Fruit fly (Drosophila melanogaster) whole organism, embryonic: ENCODE measurements around the gene CG11178.
A peak's percentile ranks its signal among the peaks of the same experiment; 100 is the strongest.

Experiments
- BtbVII ChIP-seq: fragments of 200-800 bp; sonication (Bioruptor generic); optimal IDR thresholded peaks from 3 replicates; lab custom pipeline; 2017; ENCODE audit warnings: missing biosample characterization, mild to moderate bottlenecking, missing genetic modification characterization
- CG10209 ChIP-seq: fragments of 200-800 bp; sonication (Bioruptor generic); optimal IDR thresholded peaks from 3 replicates; lab custom pipeline; 2017; ENCODE audit warnings: missing biosample characterization, mild to moderate bottlenecking, missing genetic modification characterization, missing genetic modification reagents
- CG12071 ChIP-seq: fragments of 200-800 bp; sonication (Bioruptor generic); optimal IDR thresholded peaks from 3 replicates; lab custom pipeline; 2018; ENCODE audit warnings: missing biosample characterization, mild to moderate bottlenecking, missing genetic modification characterization
- CG15514 ChIP-seq: fragments of 200-800 bp; sonication (Bioruptor generic); optimal IDR thresholded peaks from 3 replicates; lab custom pipeline; 2017; ENCODE audit warnings: missing biosample characterization, missing genetic modification characterization, mild to moderate bottlenecking, moderate library complexity, missing genetic modification reagents
- CG15696 ChIP-seq: fragments of 200-800 bp; sonication (Bioruptor generic); optimal IDR thresholded peaks from 2 replicates; lab custom pipeline; 2019; ENCODE audit warnings: missing biosample characterization, mild to moderate bottlenecking, missing genetic modification characterization, moderate library complexity
- CG16863 ChIP-seq: fragments of 200-800 bp; sonication (Bioruptor generic); optimal IDR thresholded peaks from 3 replicates; lab custom pipeline; 2016; ENCODE audit warnings: missing biosample characterization, missing genetic modification characterization
- CG17359 ChIP-seq: fragments of 200-800 bp; sonication (Bioruptor generic); optimal IDR thresholded peaks from 3 replicates; lab custom pipeline; 2018; ENCODE audit warnings: missing biosample characterization, mild to moderate bottlenecking, missing genetic modification characterization, moderate library complexity
- CG18599 ChIP-seq: fragments of 200-800 bp; sonication (Bioruptor generic); optimal IDR thresholded peaks from 3 replicates; lab custom pipeline; 2017; ENCODE audit warnings: missing biosample characterization, missing genetic modification characterization, mild to moderate bottlenecking, moderate library complexity, missing genetic modification reagents
- CG2116 ChIP-seq: fragments of 200-800 bp; sonication (Bioruptor generic); optimal IDR thresholded peaks from 3 replicates; lab custom pipeline; 2018; ENCODE audit warnings: missing biosample characterization, mild to moderate bottlenecking, missing genetic modification characterization
- CG31441 ChIP-seq: fragments of 200-800 bp; sonication (Bioruptor generic); IDR thresholded peaks from 2 replicates; pipeline ENCODE4 v1.3.6; 2022; ENCODE audit warnings: missing biosample characterization, missing genetic modification characterization
- CG34376 ChIP-seq: fragments of 200-800 bp; sonication (Bioruptor generic); optimal IDR thresholded peaks from 2 replicates; lab custom pipeline; 2018; ENCODE audit warnings: missing biosample characterization, mild to moderate bottlenecking, missing genetic modification characterization
- CG4360 ChIP-seq: fragments of 200-800 bp; sonication (Bioruptor generic); IDR thresholded peaks from 2 replicates; pipeline ENCODE4 v1.3.6; 2022; ENCODE audit warnings: missing biosample characterization, missing genetic modification characterization
- CG6254 ChIP-seq: fragments of 200-800 bp; sonication (Bioruptor generic); optimal IDR thresholded peaks from 3 replicates; lab custom pipeline; 2017; ENCODE audit warnings: mild to moderate bottlenecking, missing biosample characterization, missing genetic modification reagents, missing genetic modification characterization
- CG6272 ChIP-seq: fragments of 200-800 bp; sonication (Bioruptor generic); IDR thresholded peaks from 2 replicates; pipeline ENCODE4 v1.3.6; 2022; ENCODE audit warnings: missing biosample characterization, missing genetic modification characterization
- CG8281 ChIP-seq: fragments of 200-800 bp; sonication (Bioruptor generic); optimal IDR thresholded peaks from 2 replicates; lab custom pipeline; 2018; ENCODE audit warnings: missing biosample characterization, mild to moderate bottlenecking, missing genetic modification characterization, moderate library complexity
- CG9215 ChIP-seq: fragments of 200-800 bp; sonication (Bioruptor generic); IDR thresholded peaks from 2 replicates; pipeline ENCODE4 v1.3.6; 2022; ENCODE audit warnings: missing biosample characterization, missing genetic modification characterization
- CG9437 ChIP-seq: fragments of 200-800 bp; sonication (Bioruptor generic); optimal IDR thresholded peaks from 2 replicates; lab custom pipeline; 2018; ENCODE audit warnings: missing biosample characterization, mild to moderate bottlenecking, missing genetic modification characterization
- Camta ChIP-seq: fragments of 200-800 bp; sonication (Bioruptor generic); optimal IDR thresholded peaks from 2 replicates; lab custom pipeline; 2016; ENCODE audit warnings: missing biosample characterization, missing genetic modification characterization
- Dbx ChIP-seq: fragments of 200-800 bp; sonication (Bioruptor generic); IDR thresholded peaks from 3 replicates; pipeline ENCODE4 v1.3.6; 2022; ENCODE audit warnings: missing biosample characterization, missing genetic modification characterization
- Deaf1 ChIP-seq: fragments of 200-800 bp; optimal IDR thresholded peaks from 3 replicates; lab custom pipeline; 2019; ENCODE audit warnings: missing biosample characterization, mild to moderate bottlenecking, missing genetic modification characterization, moderate library complexity
- Doc3 ChIP-seq: fragments of 200-800 bp; sonication (Bioruptor generic); IDR thresholded peaks from 3 replicates; pipeline ENCODE4 v1.3.6; 2022; ENCODE audit warnings: missing biosample characterization, missing genetic modification characterization; ENCODE audit not compliant: partially characterized antibody
- Ets65A ChIP-seq: fragments of 200-800 bp; sonication (Bioruptor generic); peaks from one replicate; lab custom pipeline; 2016; ENCODE audit warnings: missing biosample characterization, missing genetic modification characterization
- HmgZ ChIP-seq: fragments of 200-800 bp; sonication (Bioruptor generic); optimal IDR thresholded peaks from 2 replicates; lab custom pipeline; 2018; ENCODE audit warnings: missing biosample characterization, mild to moderate bottlenecking, missing genetic modification characterization
- Hsf ChIP-seq: fragments of 200-800 bp; sonication (Bioruptor generic); optimal IDR thresholded peaks from 3 replicates; lab custom pipeline; 2016; ENCODE audit warnings: missing biosample characterization, missing genetic modification characterization
- Lim3 ChIP-seq: fragments of 200-800 bp; sonication (Bioruptor generic); IDR thresholded peaks from 2 replicates; pipeline ENCODE4 v1.3.6; 2022; ENCODE audit warnings: missing biosample characterization, missing genetic modification characterization
- Med ChIP-seq: fragments of 200-800 bp; sonication (Bioruptor generic); peaks from one replicate; lab custom pipeline; 2016; ENCODE audit warnings: missing biosample characterization, missing genetic modification characterization, mild to moderate bottlenecking, inconsistent platforms, moderate library complexity
- Meics ChIP-seq: fragments of 200-800 bp; sonication (Bioruptor generic); optimal IDR thresholded peaks from 2 replicates; lab custom pipeline; 2017; ENCODE audit warnings: missing biosample characterization, mild to moderate bottlenecking, missing genetic modification characterization
- Pdp1 ChIP-seq, 2 experiments: fragments of 200-800 bp; sonication (Bioruptor generic); optimal IDR thresholded peaks; 3 replicates each; lab custom pipeline; 2016; ENCODE audit warnings: missing biosample characterization in 2 of 2, missing genetic modification characterization in 2 of 2, mild to moderate bottlenecking in 1 of 2, moderate library complexity in 1 of 2
- Poxn ChIP-seq: fragments of 200-800 bp; sonication (Bioruptor generic); IDR thresholded peaks from 2 replicates; pipeline ENCODE4 v1.3.6; 2022; ENCODE audit warnings: missing biosample characterization, missing genetic modification characterization
- croc ChIP-seq: fragments of 200-800 bp; sonication (Bioruptor generic); conservative IDR thresholded peaks from 3 replicates; pipeline ENCODE4 v1.3.6; 2022; ENCODE audit warnings: missing biosample characterization, missing genetic modification characterization
- exex ChIP-seq: fragments of 200-800 bp; sonication (Bioruptor generic); optimal IDR thresholded peaks from 4 replicates; lab custom pipeline; 2018; ENCODE audit warnings: missing biosample characterization, mild to moderate bottlenecking, missing genetic modification characterization, moderate library complexity
- fd102C ChIP-seq: fragments of 200-800 bp; sonication (Bioruptor generic); optimal IDR thresholded peaks from 2 replicates; lab custom pipeline; 2018; ENCODE audit warnings: missing biosample characterization, mild to moderate bottlenecking, missing genetic modification characterization, moderate library complexity
- her ChIP-seq: fragments of 200-800 bp; sonication (Bioruptor generic); optimal IDR thresholded peaks from 2 replicates; lab custom pipeline; 2016; ENCODE audit warnings: missing biosample characterization, missing genetic modification characterization
- kay ChIP-seq: fragments of 200-800 bp; sonication (Bioruptor generic); optimal IDR thresholded peaks from 2 replicates; lab custom pipeline; 2016; ENCODE audit warnings: missing biosample characterization, missing genetic modification characterization
- odd ChIP-seq: fragments of 200-800 bp; sonication (Bioruptor generic); optimal IDR thresholded peaks from 2 replicates; lab custom pipeline; 2017; ENCODE audit warnings: missing biosample characterization, mild to moderate bottlenecking, missing genetic modification characterization
- row ChIP-seq: fragments of 200-800 bp; sonication (Bioruptor generic); IDR thresholded peaks from 3 replicates; pipeline ENCODE4 v1.3.6; 2022; ENCODE audit warnings: missing biosample characterization, missing genetic modification characterization
- sens ChIP-seq: fragments of 200-800 bp; sonication (Bioruptor generic); peaks from one replicate; lab custom pipeline; 2016; ENCODE audit warnings: missing biosample characterization, missing genetic modification characterization
- sima ChIP-seq: fragments of 200-800 bp; sonication (Bioruptor generic); optimal IDR thresholded peaks from 2 replicates; lab custom pipeline; 2016; ENCODE audit warnings: missing biosample characterization, missing genetic modification characterization
- slbo ChIP-seq: fragments of 200-800 bp; sonication (Bioruptor generic); IDR thresholded peaks from 2 replicates; pipeline ENCODE4 v1.3.6; 2022; ENCODE audit warnings: missing biosample characterization, missing genetic modification characterization
- sug ChIP-seq: fragments of 200-800 bp; optimal IDR thresholded peaks from 2 replicates; lab custom pipeline; 2019; ENCODE audit warnings: missing biosample characterization, mild to moderate bottlenecking, missing genetic modification characterization, moderate library complexity
- vvl ChIP-seq: fragments of 200-800 bp; sonication (Bioruptor generic); IDR thresholded peaks from 2 replicates; pipeline ENCODE4 v1.3.6; 2022; ENCODE audit warnings: missing biosample characterization, missing genetic modification characterization

CG11178 gene

dm6 chrX:13646175-13646574, 40.7 kb downstream of the CG11178 start (continued):
- TF ChIP-seq Med (GFP tag; lab: Kevin White, UChicago), result peak; percentile 48
- TF ChIP-seq kay (GFP tag; lab: Kevin White, UChicago), result no peak
- TF ChIP-seq Meics (GFP tag; lab: Kevin White, UChicago), result no peak
- peak; percentile 21 for TF ChIP-seq sens (GFP tag; lab: Kevin White, UChicago)
- TF ChIP-seq CG18599 (GFP tag; lab: Kevin White, UChicago), result peak; percentile 19
- no peak for TF ChIP-seq CG9215 (GFP tag; lab: Robert Waterston, UW)
- no peak for TF ChIP-seq fd102C (GFP tag; lab: Kevin White, UChicago)
- no peak for TF ChIP-seq CG8281 (tag; lab: Kevin White, UChicago)
- no peak for TF ChIP-seq CG6272 (GFP tag; lab: Robert Waterston, UW)
- TF ChIP-seq CG34376 (GFP tag; lab: Kevin White, UChicago), result peak; percentile 71
- TF ChIP-seq CG15696 (tag; lab: Kevin White, UChicago), result no peak
- TF ChIP-seq CG6254 (GFP tag; lab: Kevin White, UChicago), result no peak
- no peak for TF ChIP-seq slbo (GFP tag; lab: Robert Waterston, UW)
- TF ChIP-seq Pdp1 (GFP tag; optimal IDR thresholded peaks at IDR 0.05; lab: Kevin White, UChicago), result peak in 1 of 2 experiments; percentile 11
- no peak for TF ChIP-seq CG2116 (GFP tag; lab: Kevin White, UChicago)
- no peak for TF ChIP-seq Lim3 (GFP tag; lab: Robert Waterston, UW)
- TF ChIP-seq exex (tag; lab: Kevin White, UChicago), result peak; percentile 90
- peak; percentile 61 for TF ChIP-seq sug
- TF ChIP-seq, all 482 proteins: peak for 8

DNA sequence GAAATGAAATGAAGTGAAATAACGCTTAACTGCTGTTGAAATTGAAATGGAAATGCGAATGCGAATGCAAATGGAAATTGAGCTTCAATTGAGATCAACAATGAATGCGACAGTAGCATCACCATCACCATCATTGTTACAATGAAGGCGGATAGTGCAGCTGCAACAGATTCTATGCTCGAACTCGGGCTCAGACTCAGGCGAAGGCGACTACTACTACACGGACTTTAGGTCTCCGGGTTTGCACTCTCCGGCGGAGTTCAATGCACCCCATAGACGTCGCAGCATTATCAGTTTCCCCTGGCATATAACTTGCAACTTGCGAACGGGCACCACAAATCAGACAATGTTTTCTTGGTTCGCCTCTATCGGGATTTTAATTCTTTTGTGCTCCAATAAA, 43.3 kb downstream of the CG11178 start:
- TF ChIP-seq Hsf (GFP tag; lab: Kevin White, UChicago), result no peak
- no peak for TF ChIP-seq sima (GFP tag; lab: Kevin White, UChicago)
- TF ChIP-seq Doc3 (GFP tag; lab: Robert Waterston, UW), result no peak
- TF ChIP-seq CG8281 (tag; lab: Kevin White, UChicago), result no peak
- TF ChIP-seq her (GFP tag; lab: Kevin White, UChicago), result no peak
- TF ChIP-seq Med (GFP tag; lab: Kevin White, UChicago), result no peak
- TF ChIP-seq Deaf1 (tag; lab: Kevin White, UChicago), result no peak
- TF ChIP-seq HmgZ (tag; lab: Kevin White, UChicago), result no peak
- no peak for TF ChIP-seq Dbx
- no peak for TF ChIP-seq CG31441 (GFP tag; lab: Robert Waterston, UW)
- no peak for TF ChIP-seq CG10209 (GFP tag; lab: Kevin White, UChicago)
- no peak for TF ChIP-seq BtbVII (GFP tag; lab: Kevin White, UChicago)
- TF ChIP-seq CG9437 (GFP tag; lab: Kevin White, UChicago), result no peak
- no peak for TF ChIP-seq Camta
- no peak for TF ChIP-seq CG17359
- no peak for TF ChIP-seq CG12071 (GFP tag; lab: Kevin White, UChicago)
- no peak for TF ChIP-seq croc
- no peak for TF ChIP-seq Poxn (GFP tag; lab: Robert Waterston, UW)
- no peak for TF ChIP-seq CG16863 (GFP tag; lab: Kevin White, UChicago)

DNA sequence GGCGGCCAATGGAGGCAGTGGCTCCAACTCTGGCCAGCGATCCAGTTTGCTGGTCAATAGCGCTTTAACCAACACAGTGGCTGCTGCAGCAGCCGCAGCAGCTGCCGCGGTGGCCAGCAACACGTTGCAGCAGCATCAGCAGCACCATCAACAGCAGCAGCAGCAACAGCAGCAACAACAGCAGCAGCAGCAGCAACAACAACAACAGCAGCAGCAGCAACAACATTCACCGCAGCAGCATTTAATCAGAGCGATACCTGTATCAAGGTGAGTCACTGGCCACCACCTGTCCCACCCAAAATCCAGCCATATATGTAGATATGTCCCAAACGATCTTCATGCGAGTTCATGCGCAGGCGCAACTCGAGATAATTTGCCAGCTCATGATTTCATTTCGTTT, 44.3 kb downstream of the CG11178 start:
- peak; percentile 52 for TF ChIP-seq Ets65A (GFP tag; lab: Kevin White, UChicago)
- TF ChIP-seq odd, result no peak
- TF ChIP-seq CG15514, result no peak
- peak; percentile 10; the same call in 1 of the 3 replicates for TF ChIP-seq row (GFP tag; lab: Robert Waterston, UW)
- TF ChIP-seq CG6272 (GFP tag; lab: Robert Waterston, UW), result no peak
- TF ChIP-seq vvl, result 0 out of 2 replicates have a peak, but pooled peaks have one; percentile 51
- TF ChIP-seq CG4360 (GFP tag; lab: Robert Waterston, UW), result peak; percentile 52
